Worm (Caenorhabditis elegans): ENCODE data around the gene F12E12.2.
A peak's percentile ranks its signal among the peaks of the same experiment; 100 is the strongest.

The F12E12.2 gene

DNA sequence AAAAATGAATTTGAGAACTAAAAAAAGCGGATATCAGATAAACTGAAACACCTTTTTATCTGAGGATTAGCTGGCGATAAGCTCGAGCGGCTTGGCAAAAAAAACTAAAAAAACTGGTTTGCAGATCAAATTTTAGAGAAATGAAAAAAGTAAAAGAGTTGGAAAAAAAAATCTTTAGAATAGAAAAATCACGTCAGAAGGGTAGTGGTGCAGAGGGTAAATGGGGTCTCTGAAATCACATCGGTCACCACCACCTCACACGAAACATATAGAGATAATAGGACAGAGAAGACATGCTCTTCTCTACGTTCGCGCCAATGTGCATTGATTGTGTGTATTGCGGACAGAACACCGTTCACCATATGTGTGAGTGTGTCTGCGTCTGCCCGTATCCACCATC lies 41.5 kb downstream of the F12E12.2 start:
- TF ChIP-seq nhr-6 (tag; optimal IDR thresholded peaks at IDR 0.05), result no peak
- TF ChIP-seq aha-1 (tag), result peak; percentile 74

DNA sequence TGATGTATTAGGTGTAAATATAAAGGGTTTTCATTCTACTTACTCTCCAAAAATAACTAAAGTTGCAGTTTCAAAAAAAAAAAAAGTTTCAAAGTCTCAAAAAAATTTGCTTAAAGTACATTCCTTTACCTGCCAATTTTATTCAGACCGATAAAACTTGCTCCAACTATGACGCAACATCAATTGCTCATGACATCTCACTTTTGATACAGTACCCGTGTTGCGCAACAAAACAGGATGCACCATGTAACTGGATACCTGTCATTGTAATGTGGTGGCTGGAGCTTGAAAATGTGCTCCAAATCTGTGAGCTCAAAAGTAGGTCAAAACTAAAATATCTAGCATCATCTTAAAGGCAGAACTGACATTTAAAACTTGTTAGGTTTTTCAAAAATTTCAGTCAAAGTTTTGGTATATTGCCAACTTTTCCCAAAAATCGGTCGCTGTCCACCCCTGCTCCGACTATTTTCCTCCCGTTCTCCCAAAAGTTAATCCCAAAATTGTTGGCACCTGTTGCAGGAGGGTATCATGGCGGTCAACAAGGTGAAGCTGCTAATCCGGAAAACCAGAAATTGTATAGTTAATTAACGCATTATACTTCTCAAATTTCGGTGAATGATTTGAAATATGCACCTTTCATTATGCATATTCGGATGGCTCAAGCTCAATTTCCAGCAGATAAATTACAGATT lies 42.7 kb downstream of the F12E12.2 start, which contains the start of gene T24E12.2:
Gene T24E12.2 (plus strand): TSS at position 642 of the 692 bp plus-strand sequence.
- no peak for TF ChIP-seq unc-62 (GFP tag; optimal IDR thresholded peaks at IDR 0.05 in 1 of 2)
- no peak for TF ChIP-seq unc-62 (tag; optimal IDR thresholded peaks at IDR 0.05)
- no peak for TF ChIP-seq nhr-76 (tag; optimal IDR thresholded peaks at IDR 0.05)
- TF ChIP-seq madf-5 (GFP tag; IDR thresholded peaks at IDR 0.05), result no peak
- no peak for TF ChIP-seq nhr-237 (tag; optimal IDR thresholded peaks at IDR 0.05)
- no peak for TF ChIP-seq lin-1 (GFP tag; IDR thresholded peaks at IDR 0.05)
- no peak for TF ChIP-seq ceh-44 (GFP tag; IDR thresholded peaks at IDR 0.05)
- TF ChIP-seq unc-130 (GFP tag; optimal IDR thresholded peaks at IDR 0.05), result no peak
- no peak for TF ChIP-seq F10B5.3 (tag; optimal IDR thresholded peaks at IDR 0.05)

DNA sequence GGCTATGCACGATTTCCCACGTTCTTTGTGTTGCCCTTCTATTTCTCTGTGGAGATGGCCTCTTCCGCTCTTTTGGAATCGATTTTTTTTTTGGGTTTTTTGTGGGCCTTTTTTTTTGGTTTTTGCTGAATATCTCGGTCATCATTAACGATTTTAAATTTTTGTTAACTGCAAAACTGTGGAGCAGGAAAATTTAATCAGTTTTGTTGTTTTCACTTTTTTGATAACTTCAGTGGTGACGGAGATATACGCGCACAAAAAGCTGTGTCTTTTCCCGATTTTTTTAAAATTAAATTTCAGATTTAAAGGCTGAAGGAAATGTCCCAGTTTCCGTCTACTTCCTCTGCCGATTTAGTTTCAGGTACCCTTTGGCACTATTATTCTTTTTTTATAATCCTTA lies 45.5 kb downstream of the F12E12.2 start, which contains the start of gene T24E12.1:
Gene T24E12.1 (plus strand): TSS at position 301 of the 400 bp plus-strand sequence.
- TF ChIP-seq zip-2 (tag; optimal IDR thresholded peaks at IDR 0.05) (no peak), pha-4 (GFP tag; IDR thresholded peaks at IDR 0.05) (no peak), pha-4 (tag; optimal IDR thresholded peaks at IDR 0.05) (no peak), ceh-82 (tag; optimal IDR thresholded peaks at IDR 0.05) (no peak), lim-7 (GFP tag; IDR thresholded peaks at IDR 0.05) (no peak)

DNA sequence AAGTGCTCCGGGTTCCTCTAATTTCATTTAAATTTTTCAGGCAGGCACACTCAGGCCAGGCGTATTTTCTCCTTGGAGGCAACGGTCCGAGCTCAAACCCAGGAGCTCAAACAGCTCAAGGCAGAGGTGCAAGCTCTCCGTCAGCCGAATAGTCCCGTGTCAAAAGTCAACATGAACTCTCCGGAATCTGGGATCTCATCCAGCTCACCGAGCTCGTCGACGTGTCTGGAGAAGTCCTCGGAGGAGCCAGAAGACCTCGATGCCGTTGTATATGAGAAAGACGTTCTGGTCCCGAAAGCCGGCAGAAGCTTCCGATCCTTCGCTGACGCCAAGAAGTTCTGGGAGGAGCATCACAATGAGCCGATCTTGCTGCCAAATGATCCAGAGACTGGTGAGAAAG lies 46.0 kb downstream of the F12E12.2 start:
- TF ChIP-seq set-16 (GFP tag; IDR thresholded peaks at IDR 0.05) (peak; percentile 78), arid-1 (GFP tag; conservative IDR thresholded peaks at IDR 0.05) (no peak)

DNA sequence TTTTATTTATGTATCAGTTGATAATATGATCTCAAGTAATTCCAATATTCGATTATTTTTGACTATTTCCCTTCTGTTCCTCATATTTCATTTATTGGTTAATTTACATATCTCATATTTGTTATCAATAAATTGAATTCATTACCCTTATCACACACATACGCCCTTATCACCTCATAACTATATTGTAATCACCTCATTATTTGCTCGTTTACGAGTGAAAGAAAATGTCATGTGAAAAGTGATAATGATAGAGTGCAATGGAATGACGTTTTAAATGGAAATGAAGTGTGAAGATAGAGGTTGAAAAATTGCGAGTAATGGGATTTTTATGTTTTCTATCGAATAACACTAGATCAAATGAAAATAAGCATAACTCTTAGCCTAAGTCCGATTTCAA lies 46.8 kb downstream of the F12E12.2 start:
- TF ChIP-seq lsy-2 (tag; optimal IDR thresholded peaks at IDR 0.05) (no peak), tra-1 (GFP tag; IDR thresholded peaks at IDR 0.05) (peak; percentile 96), daf-19 (GFP tag; conservative IDR thresholded peaks at IDR 0.05) (no peak), hlh-11 (tag; optimal IDR thresholded peaks at IDR 0.05) (peak; percentile 79), mes-2 (tag; optimal IDR thresholded peaks at IDR 0.05; ENCODE audit: poor library complexity, severe bottlenecking) (no peak), fos-1 (tag; optimal IDR thresholded peaks at IDR 0.05) (peak; percentile 36), ZK337.2 (GFP tag; IDR thresholded peaks at IDR 0.05) (no peak), nhr-77 (tag; optimal IDR thresholded peaks at IDR 0.05) (peak; percentile 97), daf-16 (GFP tag; optimal IDR thresholded peaks at IDR 0.05) (peak in 1 of 2 experiments; percentile 23), daf-16 (tag; optimal IDR thresholded peaks at IDR 0.05) (peak; percentile 96), mxl-3 (GFP tag; optimal IDR thresholded peaks at IDR 0.05) (peak; percentile 50), nhr-42 (GFP tag; IDR thresholded peaks at IDR 0.05) (0 out of 2 replicates have a peak, but pooled peaks have one; percentile 18), nhr-6 (tag; optimal IDR thresholded peaks at IDR 0.05) (peak; percentile 100), lin-1 (GFP tag; IDR thresholded peaks at IDR 0.05) (peak; percentile 91), unc-62 (GFP tag; optimal IDR thresholded peaks at IDR 0.05 in 1 of 2) (peak; percentile 70 to 98), unc-62 (tag; optimal IDR thresholded peaks at IDR 0.05) (no peak), daf-8 (GFP tag; IDR thresholded peaks at IDR 0.05) (no peak), pqm-1 (tag; optimal IDR thresholded peaks at IDR 0.05) (peak; percentile 100), cey-2 (tag; optimal IDR thresholded peaks at IDR 0.05; ENCODE audit: borderline replicate concordance, insufficient read depth) (peak; percentile 21), nhr-28 (tag; optimal IDR thresholded peaks at IDR 0.05) (peak; percentile 98), dmd-6 (GFP tag; IDR thresholded peaks at IDR 0.05) (peak; percentile 98), snpc-4 (tag; optimal IDR thresholded peaks at IDR 0.05) (no peak), hlh-30 (tag; optimal IDR thresholded peaks at IDR 0.05; ENCODE audit: insufficient read depth) (no peak), php-3 (GFP tag; IDR thresholded peaks at IDR 0.05) (peak; percentile 100), mdl-1 (tag; optimal IDR thresholded peaks at IDR 0.05) (peak in 1 of 2 experiments; percentile 53), ceh-20 (GFP tag; IDR thresholded peaks at IDR 0.05) (peak; percentile 80), madf-9 (GFP tag; conservative IDR thresholded peaks at IDR 0.05) (no peak)

Measured in whole organism, L4 larva.